Worm (Caenorhabditis elegans): ENCODE measurements around the gene Y57A10A.31.

Y57A10A.31 gene

ce11 chrII:12346289-12346989, 57.3 kb downstream of the Y57A10A.31 start:
- TF ChIP-seq flt-1 (GFP tag; IDR thresholded peaks at IDR 0.05) (no peak), ama-1 (optimal IDR thresholded peaks at IDR 0.05) (no peak), tbx-11 (GFP tag; IDR thresholded peaks at IDR 0.05) (no peak), ets-7 (tag; optimal IDR thresholded peaks at IDR 0.05) (no peak), aly-1 (tag; optimal IDR thresholded peaks at IDR 0.05) (no peak), sea-1 (GFP tag; conservative IDR thresholded peaks at IDR 0.05) (no peak), tbx-37 (GFP tag; conservative IDR thresholded peaks at IDR 0.05) (no peak), scrt-1 (GFP tag; IDR thresholded peaks at IDR 0.05) (no peak), hnd-1 (tag; optimal IDR thresholded peaks at IDR 0.05) (no peak), ceh-36 (tag; optimal IDR thresholded peaks at IDR 0.05) (no peak), B0310.2 (tag; optimal IDR thresholded peaks at IDR 0.05) (no peak), hmg-4 (GFP tag; optimal IDR thresholded peaks at IDR 0.05) (no peak), F13C5.2 (tag; optimal IDR thresholded peaks at IDR 0.05) (no peak), tra-4 (tag; optimal IDR thresholded peaks at IDR 0.05) (no peak), pes-1 (GFP tag; IDR thresholded peaks at IDR 0.05) (no peak), ceh-13 (GFP tag; optimal IDR thresholded peaks at IDR 0.05) (no peak), hmbx-1 (tag; optimal IDR thresholded peaks at IDR 0.05) (no peak)

- TF ChIP-seq aly-1 (tag; optimal IDR thresholded peaks at IDR 0.05): no peak
- TF ChIP-seq ama-1 (optimal IDR thresholded peaks at IDR 0.05): no peak
- TF ChIP-seq scrt-1 (GFP tag; IDR thresholded peaks at IDR 0.05): no peak
- TF ChIP-seq pes-1 (GFP tag; IDR thresholded peaks at IDR 0.05): no peak
- TF ChIP-seq flt-1 (GFP tag; IDR thresholded peaks at IDR 0.05): no peak
- no peak for TF ChIP-seq tbx-11 (GFP tag; IDR thresholded peaks at IDR 0.05)
- no peak for TF ChIP-seq tra-4 (tag; optimal IDR thresholded peaks at IDR 0.05)
- no peak for TF ChIP-seq sea-1 (GFP tag; conservative IDR thresholded peaks at IDR 0.05)
These were observed 59.8 kb downstream of the Y57A10A.31 start for ce11 chrII:12348957-12349356.

- no peak for TF ChIP-seq flt-1 (GFP tag; IDR thresholded peaks at IDR 0.05)
- TF ChIP-seq tbx-11 (GFP tag; IDR thresholded peaks at IDR 0.05): no peak
- TF ChIP-seq aly-1 (tag; optimal IDR thresholded peaks at IDR 0.05): no peak
- TF ChIP-seq F13C5.2 (tag; optimal IDR thresholded peaks at IDR 0.05): no peak
- TF ChIP-seq hmbx-1 (tag; optimal IDR thresholded peaks at IDR 0.05): no peak
- no peak for TF ChIP-seq ets-7 (tag; optimal IDR thresholded peaks at IDR 0.05)
- TF ChIP-seq ceh-13 (GFP tag; optimal IDR thresholded peaks at IDR 0.05): no peak
These were observed 60.7 kb downstream of the Y57A10A.31 start for ce11 chrII:12349866-12350265.

All from whole organism, early embryonic.